Fruit fly (Drosophila melanogaster) S2 (cell line): Measurements from ENCODE around the gene CG14408.

ENCODE experiments used
- CG8478 ChIP-seq: fragments of >200 bp; optimal IDR thresholded peaks from 2 replicates; lab custom pipeline; 2018
- CTCF ChIP-seq, 2 experiments: fragments of >200 bp; optimal IDR thresholded peaks; 2 replicates each; lab custom pipeline; 2018

CG14408 gene

DNA sequence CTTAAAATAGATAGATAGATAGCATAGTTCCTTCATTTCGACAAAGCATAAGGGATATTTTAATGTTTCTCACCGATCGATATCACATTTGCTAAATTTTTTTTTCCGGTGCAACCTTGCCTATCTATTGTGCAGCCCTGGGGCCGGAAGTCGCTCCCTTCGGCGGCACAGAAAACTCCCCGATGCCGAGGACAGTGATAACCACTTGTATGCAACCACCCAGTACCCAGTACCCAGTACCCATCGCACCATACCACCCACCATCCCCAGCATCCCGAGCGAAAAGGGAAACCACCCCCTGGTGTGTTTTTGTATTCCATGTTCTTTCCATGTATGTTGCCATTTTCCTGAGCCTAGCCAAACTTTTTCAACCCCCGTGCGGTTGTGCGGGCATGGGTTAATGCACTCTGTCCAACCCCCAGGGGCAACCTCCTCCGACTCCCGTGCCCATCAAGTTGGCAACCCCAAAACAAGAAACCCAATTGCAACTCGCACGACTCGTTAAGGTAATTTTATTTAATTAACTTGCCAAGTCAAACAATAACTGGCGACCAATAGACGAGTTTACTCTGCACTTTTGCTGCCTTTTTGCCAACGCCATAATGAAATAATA lies 10.2 kb upstream of the CG14408 start:
- TF ChIP-seq CG8478 (lab: Kevin White, UChicago), result no peak
- TF ChIP-seq CTCF (optimal IDR thresholded peaks at IDR 0.05; lab: Kevin White, UChicago), result no peak

DNA sequence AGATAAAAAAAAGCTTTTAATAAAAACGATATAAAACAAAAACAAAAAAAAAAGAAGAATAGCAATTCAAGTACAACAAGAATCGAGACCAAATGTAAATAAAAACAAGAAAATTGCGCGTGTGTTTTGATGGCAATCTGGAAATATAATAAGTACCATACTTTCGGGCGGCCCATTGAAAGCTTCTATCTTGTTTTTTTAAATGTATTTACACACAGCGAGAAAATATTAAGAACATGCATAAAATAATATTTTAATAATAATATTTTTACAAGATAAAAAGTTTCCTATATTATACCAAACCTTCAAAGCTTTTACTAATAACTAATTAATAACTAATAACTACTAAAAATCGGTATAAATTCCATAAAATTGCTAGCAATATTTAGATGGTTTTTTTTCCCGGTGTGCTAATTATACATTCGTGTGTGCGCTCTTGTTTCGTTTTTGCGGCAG lies 8.6 kb upstream of the CG14408 start:
- TF ChIP-seq CTCF (optimal IDR thresholded peaks at IDR 0.05; lab: Kevin White, UChicago) (no peak), CG8478 (lab: Kevin White, UChicago) (no peak)

DNA sequence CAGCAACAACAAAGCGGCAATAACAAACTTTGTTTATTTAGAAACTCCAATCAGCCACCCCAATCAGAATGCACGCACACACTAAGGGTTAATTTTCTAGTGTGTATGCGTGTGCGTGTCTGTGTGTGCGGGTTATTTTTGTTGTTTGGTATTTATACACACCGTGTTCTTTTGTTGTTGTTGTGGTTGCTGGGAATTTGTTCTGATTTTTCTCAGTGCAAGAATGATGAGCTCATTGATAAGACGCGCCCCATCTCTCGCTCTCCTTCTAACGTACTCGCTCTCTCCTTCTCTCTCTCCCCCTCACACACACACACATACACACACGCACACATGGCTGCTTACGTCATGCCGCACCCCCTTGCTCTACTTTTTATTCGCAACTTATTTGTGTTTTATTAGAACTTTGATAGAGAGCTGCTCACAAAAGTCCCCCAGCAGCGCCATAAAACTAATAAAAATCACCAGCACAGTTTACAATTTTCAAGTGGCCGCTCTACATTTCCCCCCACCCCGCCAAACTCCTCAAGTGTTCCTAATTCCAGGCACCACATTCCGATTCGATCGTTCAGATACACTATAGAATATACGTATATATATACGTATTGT lies 8.0 kb upstream of the CG14408 start:
- TF ChIP-seq CG8478 (lab: Kevin White, UChicago) (no peak), CTCF (optimal IDR thresholded peaks at IDR 0.05; lab: Kevin White, UChicago) (no peak)

DNA sequence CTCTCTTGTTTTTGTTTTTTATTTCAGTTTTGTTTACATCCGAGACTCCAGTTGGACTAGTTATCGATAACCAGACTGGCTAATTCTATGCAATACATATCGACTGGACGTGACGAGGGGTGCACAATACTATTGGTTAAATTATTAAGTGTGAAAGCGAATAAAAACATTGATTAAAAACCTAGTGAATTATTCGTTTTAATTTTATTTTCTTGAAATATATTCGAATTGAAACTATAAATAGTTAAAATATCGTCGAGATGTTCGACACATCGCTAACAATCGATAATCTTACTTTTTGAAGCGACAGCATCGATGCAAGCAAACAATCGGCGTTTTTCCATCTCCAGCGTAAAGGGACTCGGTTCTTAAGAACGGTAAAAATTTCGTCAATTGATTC lies 7.2 kb upstream of the CG14408 start, which contains the start of the genes CG32590 and Flo2:
CG32590 (minus strand) TSS at position 60 of the 400 bp plus-strand sequence.
Flo2 (plus strand) TSS at position 330 of the 400 bp plus-strand sequence.
- TF ChIP-seq CG8478 (lab: Kevin White, UChicago) (no peak), CTCF (optimal IDR thresholded peaks at IDR 0.05; lab: Kevin White, UChicago) (no peak)

DNA sequence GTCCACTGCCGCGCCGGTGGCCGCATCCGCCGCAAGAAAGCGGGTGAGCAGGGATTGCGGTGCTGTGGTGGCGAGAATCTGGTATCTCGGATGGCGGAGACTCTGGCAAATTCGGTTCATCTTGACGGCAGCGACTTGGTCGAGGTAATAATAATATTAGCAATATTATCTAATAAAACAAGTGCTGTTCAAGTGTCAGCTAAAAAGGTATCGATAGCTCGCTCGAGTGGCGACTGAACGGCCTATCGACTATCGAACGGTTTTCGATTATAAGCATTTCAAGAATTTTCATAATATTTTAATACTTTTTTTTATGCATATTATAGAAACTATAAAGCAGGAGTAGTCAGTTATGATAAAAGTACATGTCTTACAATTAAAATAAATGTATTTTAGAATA lies 6.2 kb upstream of the CG14408 start, which contains the start of gene Grx5:
Grx5 (minus strand) TSS at position 216 of the 400 bp plus-strand sequence.
- TF ChIP-seq CTCF (optimal IDR thresholded peaks at IDR 0.05; lab: Kevin White, UChicago) (no peak), CG8478 (lab: Kevin White, UChicago) (no peak)

DNA sequence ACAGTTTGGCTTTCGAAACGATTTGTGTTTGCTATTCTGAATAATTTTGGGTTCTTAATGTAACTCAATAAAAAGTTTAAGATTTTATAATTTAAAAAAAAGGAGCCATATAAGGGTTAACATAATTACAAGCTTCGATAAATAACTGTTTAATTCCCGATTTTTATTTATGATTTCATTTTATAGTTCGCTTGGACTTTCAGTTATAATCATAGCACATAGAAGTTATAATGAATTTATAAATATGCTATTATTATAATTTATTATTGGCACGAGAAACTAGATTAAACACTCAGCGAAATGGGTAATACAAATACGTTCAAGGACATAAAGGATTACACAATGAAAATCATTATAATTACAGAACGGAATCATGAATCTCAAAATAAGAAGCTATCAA lies 4.6 kb upstream of the CG14408 start, which contains the start of gene CG14410:
CG14410 (plus strand) TSS at position 301 of the 400 bp plus-strand sequence.
- TF ChIP-seq CTCF (optimal IDR thresholded peaks at IDR 0.05; lab: Kevin White, UChicago), result no peak
- no peak for TF ChIP-seq CG8478 (lab: Kevin White, UChicago)

DNA sequence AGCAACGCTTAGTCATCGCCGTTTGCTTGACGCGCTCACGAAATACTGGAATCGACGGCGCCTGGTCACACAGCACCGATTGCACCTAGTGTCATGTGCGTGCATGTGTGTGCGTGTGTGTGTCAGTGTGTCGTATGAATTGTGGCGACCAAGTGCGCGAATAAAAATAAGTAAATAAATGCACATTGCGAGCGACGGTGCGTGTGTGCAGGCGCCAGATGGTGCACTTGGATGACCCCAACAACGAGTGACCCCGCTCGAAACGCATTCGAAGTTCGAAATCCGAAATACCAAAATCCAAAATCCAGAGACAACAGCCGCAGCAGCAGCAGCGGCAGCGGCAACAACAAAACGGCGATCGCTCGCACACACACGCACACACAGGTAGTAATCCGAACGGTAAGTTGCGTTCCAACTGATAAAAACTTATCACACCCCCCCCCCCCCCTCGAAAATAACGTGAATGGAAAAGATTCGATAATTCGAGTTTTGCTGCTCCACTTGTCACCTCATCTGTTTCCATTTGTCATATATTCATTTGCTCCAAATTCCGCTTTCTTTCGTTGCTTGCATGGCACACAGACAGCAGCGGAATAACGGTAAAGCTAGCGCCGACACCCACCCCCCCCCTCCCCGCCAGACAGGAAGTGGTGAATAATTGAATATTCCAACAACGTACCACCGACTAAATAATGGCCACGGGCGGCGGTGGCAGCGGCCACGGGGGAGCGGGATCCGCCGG lies 900 bp upstream of the CG14408 start, which contains the start of gene CG14411:
CG14411 (plus strand) TSS at position 86 of the 742 bp plus-strand sequence.
- TF ChIP-seq CTCF (optimal IDR thresholded peaks at IDR 0.05; lab: Kevin White, UChicago), result no peak
- no peak for TF ChIP-seq CG8478 (lab: Kevin White, UChicago)

DNA sequence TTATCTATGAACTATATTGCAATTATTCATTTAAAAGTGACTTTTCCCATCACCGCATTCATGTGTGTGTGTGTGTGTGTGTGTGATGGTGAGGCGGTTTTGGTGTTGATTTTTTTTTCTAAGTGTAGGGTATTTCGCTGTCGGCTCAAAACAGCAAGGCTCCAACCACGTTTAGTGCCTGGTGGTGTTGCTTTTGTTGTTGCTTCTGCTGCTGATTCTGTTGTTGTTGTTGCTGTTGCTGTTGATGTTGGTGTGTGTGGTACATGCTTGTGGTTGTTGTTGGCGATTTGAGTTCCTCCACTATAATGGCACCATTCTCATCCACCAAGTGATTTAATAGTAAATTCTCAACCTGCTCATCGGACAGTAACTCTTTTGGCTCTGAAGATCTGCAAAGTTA lies 4.2 kb downstream of the CG14408 start:
- TF ChIP-seq CTCF (optimal IDR thresholded peaks at IDR 0.05; lab: Kevin White, UChicago), result no peak
- TF ChIP-seq CG8478 (lab: Kevin White, UChicago), result no peak

DNA sequence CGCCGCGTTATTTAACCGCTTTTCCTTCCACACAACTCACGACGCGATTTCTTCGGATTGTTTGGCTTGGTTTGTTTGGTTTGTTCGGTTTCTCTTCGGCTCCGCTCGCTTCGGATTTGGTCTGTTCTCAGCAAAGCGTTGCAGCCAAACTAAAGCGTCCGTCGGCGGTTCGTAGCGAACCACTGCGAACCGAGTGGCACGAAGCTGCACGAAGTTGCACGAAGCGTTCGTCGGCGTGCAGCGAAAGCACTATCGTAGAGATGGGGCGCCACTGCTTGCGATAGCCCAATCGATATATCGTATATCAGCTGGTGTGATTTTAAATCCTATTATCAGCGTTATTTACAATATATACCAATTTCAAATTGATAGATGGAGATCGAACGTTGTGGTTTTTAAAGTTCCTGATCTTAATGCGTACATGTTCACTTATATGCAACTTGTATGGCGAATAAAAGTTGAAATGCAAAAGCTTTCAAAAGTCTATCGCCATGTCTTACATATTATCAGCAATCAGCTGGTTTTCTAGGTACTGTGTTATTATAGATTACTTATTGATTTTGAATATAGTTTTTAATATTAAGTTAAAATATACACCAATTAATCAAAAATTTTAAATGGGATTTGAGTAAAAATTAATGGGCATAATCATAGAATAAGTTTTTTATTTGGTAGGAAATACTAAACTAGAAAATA lies 5.8 kb downstream of the CG14408 start, which contains the start of gene rut:
rut (minus strand) TSS at position 152 of the 696 bp plus-strand sequence.
- TF ChIP-seq CTCF (optimal IDR thresholded peaks at IDR 0.05; lab: Kevin White, UChicago) (no peak), CG8478 (lab: Kevin White, UChicago) (no peak)

DNA sequence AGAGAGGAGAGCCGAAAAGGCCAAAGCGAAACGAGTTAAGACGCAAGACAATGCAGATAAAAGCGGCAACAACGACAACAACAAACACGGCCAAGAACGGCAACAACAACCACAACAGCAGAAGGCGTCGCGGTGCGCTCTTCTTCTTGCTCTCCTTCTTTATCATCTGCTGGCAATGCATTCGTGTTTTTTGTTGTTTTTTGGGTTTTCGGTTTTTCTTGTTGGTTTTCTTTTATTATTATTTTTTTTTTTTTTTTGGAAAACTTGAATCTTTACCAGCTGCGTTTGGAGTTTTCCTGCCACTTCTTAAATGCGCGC lies 6.4 kb downstream of the CG14408 start:
- no peak for TF ChIP-seq CG8478 (lab: Kevin White, UChicago)
- TF ChIP-seq CTCF (optimal IDR thresholded peaks at IDR 0.05; lab: Kevin White, UChicago), result no peak

DNA sequence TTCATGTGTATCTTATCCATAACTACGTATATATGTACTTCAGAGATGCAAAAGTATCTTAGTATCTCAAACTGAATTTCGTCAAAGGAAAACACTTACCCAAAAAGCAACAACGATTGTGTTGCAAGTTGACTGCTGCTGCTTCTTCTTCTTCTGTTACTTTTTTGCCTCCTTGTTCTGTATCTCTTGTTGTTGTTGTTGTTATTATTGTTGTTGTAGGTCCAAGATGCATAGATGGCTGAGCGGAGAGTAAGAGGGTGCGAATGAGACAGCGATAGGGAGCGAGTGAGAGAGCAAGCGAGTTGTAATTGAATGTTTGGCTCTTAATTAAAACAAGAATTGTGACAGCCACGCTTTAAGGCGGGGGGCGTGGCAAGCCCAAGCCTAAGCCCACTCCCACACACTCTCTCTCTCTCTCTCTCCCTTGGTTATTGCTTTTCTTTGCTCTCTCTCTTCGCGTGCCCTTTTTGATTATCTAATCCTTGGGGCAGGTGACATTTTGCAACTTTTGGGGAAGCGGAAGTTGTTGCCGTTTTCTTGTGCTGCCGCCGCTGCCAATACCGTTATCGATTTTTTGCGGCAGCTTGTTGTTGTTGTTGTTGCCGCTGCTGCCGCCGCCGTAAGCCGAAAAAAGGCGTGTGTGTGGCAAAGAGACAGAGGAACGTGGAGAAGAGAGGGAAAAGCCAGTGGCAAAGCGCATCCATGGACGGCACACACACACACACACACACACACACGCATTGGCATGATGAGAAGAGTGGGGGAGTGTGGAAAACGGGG lies 7.0 kb downstream of the CG14408 start:
- TF ChIP-seq CTCF (optimal IDR thresholded peaks at IDR 0.05; lab: Kevin White, UChicago) (no peak), CG8478 (lab: Kevin White, UChicago) (no peak)

DNA sequence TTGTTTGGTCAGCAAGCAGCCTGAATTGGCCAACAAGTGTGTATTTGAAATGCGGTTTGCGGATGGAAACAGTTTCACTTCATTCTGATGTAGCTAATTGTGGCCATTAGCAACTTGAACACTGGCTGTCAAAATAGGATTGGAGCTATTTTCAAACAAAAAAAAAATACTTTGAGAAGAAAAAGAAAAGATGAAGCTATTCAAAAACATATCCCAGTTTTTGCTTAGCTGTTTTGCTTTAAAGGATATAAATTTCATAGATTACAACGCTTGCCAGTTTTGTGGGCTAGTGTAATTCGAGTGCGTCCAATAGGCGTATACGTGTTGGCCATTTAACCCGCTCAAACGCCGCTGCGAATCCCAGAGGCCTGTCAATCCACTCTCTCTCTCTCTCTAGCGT lies 19.6 kb downstream of the CG14408 start:
- TF ChIP-seq CTCF (optimal IDR thresholded peaks at IDR 0.05; lab: Kevin White, UChicago), result no peak
- TF ChIP-seq CG8478 (lab: Kevin White, UChicago), result no peak

DNA sequence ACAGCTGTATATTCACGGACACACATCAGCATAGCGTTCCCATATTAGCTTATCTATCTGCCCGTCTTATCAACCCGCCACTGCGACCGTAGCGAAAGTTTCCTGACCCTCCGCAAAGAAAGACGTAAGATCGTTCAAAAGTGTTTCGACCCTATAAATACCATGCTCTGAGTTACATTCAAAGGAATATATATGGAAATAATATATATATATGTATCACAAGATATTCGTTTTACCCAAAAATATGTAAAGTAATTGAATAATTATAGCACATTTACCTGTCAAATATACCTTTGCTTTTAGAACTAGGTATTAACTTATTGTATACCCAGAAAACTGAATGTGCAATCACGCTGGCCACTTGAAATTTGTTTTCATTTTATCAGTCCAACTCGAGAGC lies 21.4 kb downstream of the CG14408 start:
- TF ChIP-seq CG8478 (lab: Kevin White, UChicago) (no peak), CTCF (optimal IDR thresholded peaks at IDR 0.05; lab: Kevin White, UChicago) (no peak)

DNA sequence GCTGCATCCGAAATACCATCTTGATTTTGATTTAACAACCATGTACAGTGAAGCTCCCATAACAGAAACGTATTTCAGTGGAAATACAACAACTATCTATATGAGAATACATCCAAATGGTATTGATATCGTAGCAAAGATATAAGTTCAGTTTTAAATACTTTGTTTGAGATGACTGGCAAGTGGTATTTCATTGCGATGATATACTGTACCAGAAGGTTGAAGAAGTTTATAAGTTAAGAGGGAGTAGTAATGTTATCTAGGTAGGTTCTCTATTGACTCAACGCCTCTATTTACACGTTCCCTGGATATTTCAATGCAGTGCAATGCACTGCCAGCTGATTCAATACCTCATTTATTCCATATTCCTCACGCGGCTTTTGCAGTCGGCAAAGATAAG lies 26.2 kb downstream of the CG14408 start:
- TF ChIP-seq CTCF (optimal IDR thresholded peaks at IDR 0.05; lab: Kevin White, UChicago), result no peak
- TF ChIP-seq CG8478 (lab: Kevin White, UChicago), result no peak
